Fruit fly (Drosophila melanogaster) whole organism, prepupa: Measurements from ENCODE around the gene Osi4.

Source experiments
- CG11762 ChIP-seq: fragments of 200-800 bp; sonication (Bioruptor generic); optimal IDR thresholded peaks from 3 replicates; lab custom pipeline; 2016; ENCODE audit warnings: missing biosample characterization, missing genetic modification characterization; ENCODE audit not compliant: insufficient read depth
- CG16779 ChIP-seq: fragments of 200-800 bp; sonication (Bioruptor generic); optimal IDR thresholded peaks from 3 replicates; lab custom pipeline; 2017; ENCODE audit warnings: missing biosample characterization, mild to moderate bottlenecking, missing genetic modification characterization
- CG32006 ChIP-seq: fragments of 200-800 bp; sonication (Bioruptor generic); optimal IDR thresholded peaks from 3 replicates; lab custom pipeline; 2017; ENCODE audit warnings: missing biosample characterization, mild to moderate bottlenecking, missing genetic modification characterization
- Hr39 ChIP-seq: fragments of 200-800 bp; sonication (Bioruptor generic); optimal IDR thresholded peaks from 2 replicates; lab custom pipeline; 2016; ENCODE audit warnings: missing biosample characterization, missing genetic modification characterization
- Lpt ChIP-seq: fragments of 200-800 bp; sonication (Bioruptor generic); optimal IDR thresholded peaks from 3 replicates; lab custom pipeline; 2016; ENCODE audit warnings: missing biosample characterization, missing genetic modification characterization
- cyc ChIP-seq: fragments of 200-800 bp; sonication (Bioruptor generic); optimal IDR thresholded peaks from 3 replicates; lab custom pipeline; 2016; ENCODE audit warnings: missing biosample characterization, missing genetic modification characterization

DNA sequence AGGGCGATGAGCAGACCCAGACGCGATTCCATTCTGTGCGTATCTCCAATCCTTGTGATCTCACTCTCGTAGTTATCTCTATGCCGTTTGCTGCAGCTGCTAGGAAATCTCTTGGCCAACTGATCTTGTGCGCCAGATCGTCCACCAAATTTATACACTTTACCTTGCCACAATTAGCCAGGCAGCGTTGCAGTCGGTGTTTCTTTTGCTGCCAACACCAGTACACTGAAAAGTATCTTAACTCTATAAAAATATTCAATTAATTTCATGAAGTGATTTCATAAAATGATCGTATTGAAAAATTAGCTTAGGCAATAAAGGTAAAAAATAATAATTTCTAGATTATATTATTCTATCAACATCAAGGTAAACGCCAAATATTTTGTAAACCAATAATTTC is 47.1 kb upstream of the Osi4 start, which contains the start of gene Osi11:
- no peak for TF ChIP-seq Lpt
- TF ChIP-seq cyc = no peak
- TF ChIP-seq CG11762 = no peak
- TF ChIP-seq CG16779 = no peak
- TF ChIP-seq CG32006 = no peak
- TF ChIP-seq Hr39 (GFP tag; lab: Kevin White, UChicago) = no peak
